Fruit fly (Drosophila melanogaster) whole organism, embryonic: ENCODE data around the gene alpha-Est7.

Experiments
- Abd-B ChIP-seq: fragments of 200-800 bp; sonication (Bioruptor generic); optimal IDR thresholded peaks from 2 replicates; lab custom pipeline; 2018; ENCODE audit warnings: missing biosample characterization, mild to moderate bottlenecking, missing genetic modification characterization, moderate library complexity
- Atf3 ChIP-seq: fragments of 200-800 bp; sonication (Bioruptor generic); optimal IDR thresholded peaks from 3 replicates; lab custom pipeline; 2016; ENCODE audit warnings: missing biosample characterization, missing genetic modification characterization
- CG11085 ChIP-seq: fragments of 200-800 bp; sonication (Bioruptor generic); IDR thresholded peaks from 2 replicates; pipeline ENCODE4 v1.3.6; 2022; ENCODE audit warnings: missing biosample characterization, missing genetic modification characterization
- CG13287 ChIP-seq: fragments of 200-800 bp; sonication (Bioruptor generic); IDR thresholded peaks from 2 replicates; pipeline ENCODE4 v1.3.6; 2022; ENCODE audit warnings: missing biosample characterization, missing genetic modification characterization; ENCODE audit not compliant: partially characterized antibody
- CG15073 ChIP-seq: fragments of 200-800 bp; sonication (Bioruptor generic); optimal IDR thresholded peaks from 2 replicates; lab custom pipeline; 2016; ENCODE audit warnings: missing biosample characterization, missing genetic modification characterization
- CG1603 ChIP-seq: fragments of 200-800 bp; sonication (Bioruptor generic); optimal IDR thresholded peaks from 2 replicates; lab custom pipeline; 2019; ENCODE audit warnings: missing biosample characterization, mild to moderate bottlenecking, missing genetic modification characterization, moderate library complexity
- CG17361 ChIP-seq: fragments of 200-800 bp; sonication (Bioruptor generic); IDR thresholded peaks from 3 replicates; pipeline ENCODE4 v1.3.6; 2022; ENCODE audit warnings: missing biosample characterization, missing genetic modification characterization
- CG17385 ChIP-seq: fragments of 200-800 bp; sonication (Bioruptor generic); optimal IDR thresholded peaks from 3 replicates; lab custom pipeline; 2018; ENCODE audit warnings: missing biosample characterization, mild to moderate bottlenecking, missing genetic modification characterization
- CG1792 ChIP-seq: fragments of 200-800 bp; sonication (Bioruptor generic); optimal IDR thresholded peaks from 2 replicates; lab custom pipeline; 2016; ENCODE audit warnings: missing biosample characterization, missing genetic modification characterization
- CG18476 ChIP-seq: fragments of 200-800 bp; sonication (Bioruptor generic); optimal IDR thresholded peaks from 2 replicates; lab custom pipeline; 2016; ENCODE audit warnings: missing biosample characterization, mild to moderate bottlenecking, missing genetic modification characterization
- CG3281 ChIP-seq: fragments of 200-800 bp; sonication (Bioruptor generic); optimal IDR thresholded peaks from 3 replicates; lab custom pipeline; 2017; ENCODE audit warnings: missing biosample characterization, mild to moderate bottlenecking, missing genetic modification characterization
- CG3407 ChIP-seq: fragments of 200-800 bp; sonication (Bioruptor generic); optimal IDR thresholded peaks from 2 replicates; lab custom pipeline; 2018; ENCODE audit warnings: missing biosample characterization, mild to moderate bottlenecking, missing genetic modification characterization
- CG34224 ChIP-seq: fragments of 200-800 bp; sonication (Bioruptor generic); IDR thresholded peaks from 3 replicates; pipeline ENCODE4 v1.3.6; 2022; ENCODE audit warnings: missing biosample characterization, missing genetic modification characterization; ENCODE audit not compliant: partially characterized antibody
- CG3995 ChIP-seq: fragments of 200-800 bp; sonication (Bioruptor generic); optimal IDR thresholded peaks from 3 replicates; lab custom pipeline; 2016; ENCODE audit warnings: missing biosample characterization, missing genetic modification characterization
- CG6813 ChIP-seq: fragments of 200-800 bp; sonication (Bioruptor generic); optimal IDR thresholded peaks from 2 replicates; lab custom pipeline; 2017; ENCODE audit warnings: missing biosample characterization, missing genetic modification characterization, mild to moderate bottlenecking, moderate library complexity, missing genetic modification reagents
- CG7786 ChIP-seq: fragments of 200-800 bp; sonication (Bioruptor generic); optimal IDR thresholded peaks from 2 replicates; lab custom pipeline; 2016; ENCODE audit warnings: missing biosample characterization, missing genetic modification characterization
- CG9817 ChIP-seq: fragments of 200-800 bp; sonication (Bioruptor generic); optimal IDR thresholded peaks from 2 replicates; lab custom pipeline; 2018; ENCODE audit warnings: missing biosample characterization, mild to moderate bottlenecking, missing genetic modification characterization, moderate library complexity
- Deaf1 ChIP-seq: fragments of 200-800 bp; optimal IDR thresholded peaks from 3 replicates; lab custom pipeline; 2019; ENCODE audit warnings: missing biosample characterization, mild to moderate bottlenecking, missing genetic modification characterization, moderate library complexity
- Dip2 ChIP-seq: fragments of 200-800 bp; sonication (Bioruptor generic); IDR thresholded peaks from 2 replicates; pipeline ENCODE4 v1.3.6; 2022; ENCODE audit warnings: missing biosample characterization, missing genetic modification characterization
- Elba2 ChIP-seq: fragments of 200-800 bp; sonication (Bioruptor generic); optimal IDR thresholded peaks from 3 replicates; lab custom pipeline; 2016; ENCODE audit warnings: missing biosample characterization, missing genetic modification characterization
- Gug ChIP-seq: fragments of 200-800 bp; sonication (Bioruptor generic); IDR thresholded peaks from 4 replicates; pipeline ENCODE4 v1.3.6; 2022; ENCODE audit warnings: missing biosample characterization, missing genetic modification characterization
- Jarid2 ChIP-seq: fragments of 200-800 bp; sonication (Bioruptor generic); optimal IDR thresholded peaks from 3 replicates; lab custom pipeline; 2017; ENCODE audit warnings: mild to moderate bottlenecking, missing biosample characterization, missing genetic modification reagents, missing genetic modification characterization
- Lhr ChIP-seq: fragments of 200-800 bp; sonication (Bioruptor generic); optimal IDR thresholded peaks from 3 replicates; lab custom pipeline; 2017; ENCODE audit warnings: mild to moderate bottlenecking, missing biosample characterization, missing genetic modification reagents, missing genetic modification characterization
- Med ChIP-seq: fragments of 200-800 bp; sonication (Bioruptor generic); peaks from one replicate; lab custom pipeline; 2016; ENCODE audit warnings: missing biosample characterization, missing genetic modification characterization, mild to moderate bottlenecking, inconsistent platforms, moderate library complexity
- Meics ChIP-seq: fragments of 200-800 bp; sonication (Bioruptor generic); optimal IDR thresholded peaks from 2 replicates; lab custom pipeline; 2017; ENCODE audit warnings: missing biosample characterization, mild to moderate bottlenecking, missing genetic modification characterization
- Mes4 ChIP-seq: fragments of 200-800 bp; sonication (Bioruptor generic); optimal IDR thresholded peaks from 2 replicates; lab custom pipeline; 2016; ENCODE audit warnings: missing biosample characterization, missing genetic modification characterization
- NC2β ChIP-seq: fragments of 200-800 bp; sonication (Bioruptor generic); optimal IDR thresholded peaks from 2 replicates; lab custom pipeline; 2016; ENCODE audit warnings: missing biosample characterization, missing genetic modification characterization
- NK7.1 ChIP-seq: fragments of 200-800 bp; sonication (Bioruptor generic); optimal IDR thresholded peaks from 3 replicates; lab custom pipeline; 2016; ENCODE audit warnings: missing biosample characterization, missing genetic modification characterization
- Stat92E ChIP-seq, 3 experiments: fragments of >200 bp in 2 of 3; fragments of 200-800 bp in 1 of 3; sonication (Bioruptor generic) in 1 of 3; optimal IDR thresholded peaks; 2 replicates each; lab custom pipeline; 2017 to 2019; ENCODE audit warnings: missing biosample characterization in 3 of 3, missing genetic modification characterization in 3 of 3, mild to moderate bottlenecking in 1 of 3, moderate library complexity in 1 of 3
- Trl ChIP-seq, 3 experiments: fragments of >200 bp in 2 of 3; fragments of 200-800 bp in 1 of 3; sonication (Bioruptor generic) in 1 of 3; optimal IDR thresholded peaks; 2 replicates in 1 of 3; 3 replicates in 2 of 3; lab custom pipeline; 2016 to 2017; ENCODE audit warnings: missing biosample characterization in 1 of 3, missing genetic modification characterization in 1 of 3
- bbx ChIP-seq: fragments of 200-800 bp; sonication (Bioruptor generic); IDR thresholded peaks from 2 replicates; pipeline ENCODE4 v1.3.6; 2022; ENCODE audit warnings: missing biosample characterization, missing genetic modification characterization; ENCODE audit not compliant: partially characterized antibody
- btn ChIP-seq: fragments of 200-800 bp; sonication (Bioruptor generic); optimal IDR thresholded peaks from 2 replicates; lab custom pipeline; 2016; ENCODE audit warnings: missing biosample characterization, missing genetic modification characterization
- chinmo ChIP-seq: fragments of 200-800 bp; sonication (Bioruptor generic); IDR thresholded peaks from 4 replicates; pipeline ENCODE4 v1.3.6; 2022; ENCODE audit warnings: missing biosample characterization, missing genetic modification characterization; ENCODE audit not compliant: partially characterized antibody
- crp ChIP-seq, 2 experiments: fragments of 200-800 bp; sonication (Bioruptor generic); optimal IDR thresholded peaks; 2 replicates in 1 of 2; 3 replicates in 1 of 2; lab custom pipeline; 2017; ENCODE audit warnings: missing biosample characterization in 2 of 2, missing genetic modification characterization in 2 of 2, mild to moderate bottlenecking in 1 of 2, moderate library complexity in 1 of 2
- eyg ChIP-seq: fragments of 200-800 bp; sonication (Bioruptor generic); optimal IDR thresholded peaks from 3 replicates; lab custom pipeline; 2016; ENCODE audit warnings: missing biosample characterization, missing genetic modification characterization
- grau ChIP-seq: fragments of 200-800 bp; optimal IDR thresholded peaks from 3 replicates; lab custom pipeline; 2019; ENCODE audit warnings: missing biosample characterization, mild to moderate bottlenecking, missing genetic modification characterization, moderate library complexity
- jigr1 ChIP-seq: fragments of 200-800 bp; sonication (Bioruptor generic); IDR thresholded peaks from 3 replicates; pipeline ENCODE4 v1.3.6; 2022; ENCODE audit warnings: missing biosample characterization, missing genetic modification characterization
- lbe ChIP-seq: fragments of 200-800 bp; sonication (Bioruptor generic); optimal IDR thresholded peaks from 2 replicates; lab custom pipeline; 2016; ENCODE audit warnings: missing biosample characterization, mild to moderate bottlenecking, missing genetic modification characterization
- maf-S ChIP-seq: fragments of 200-800 bp; sonication (Bioruptor generic); optimal IDR thresholded peaks from 2 replicates; lab custom pipeline; 2016; ENCODE audit warnings: missing biosample characterization, missing genetic modification characterization
- p53 ChIP-seq: fragments of 200-800 bp; sonication (Bioruptor generic); optimal IDR thresholded peaks from 2 replicates; lab custom pipeline; 2016; ENCODE audit warnings: missing biosample characterization, missing genetic modification characterization
- pfk ChIP-seq: fragments of 200-800 bp; sonication (Bioruptor generic); optimal IDR thresholded peaks from 2 replicates; lab custom pipeline; 2018; ENCODE audit warnings: missing biosample characterization, mild to moderate bottlenecking, missing genetic modification characterization, moderate library complexity
- schlank ChIP-seq: fragments of 200-800 bp; sonication (Bioruptor generic); optimal IDR thresholded peaks from 2 replicates; lab custom pipeline; 2018; ENCODE audit warnings: missing biosample characterization, mild to moderate bottlenecking, missing genetic modification characterization
- sd ChIP-seq: fragments of 200-800 bp; sonication (Bioruptor generic); optimal IDR thresholded peaks from 3 replicates; lab custom pipeline; 2018; ENCODE audit warnings: missing biosample characterization, mild to moderate bottlenecking, missing genetic modification characterization, moderate library complexity
- slp2 ChIP-seq: fragments of 200-800 bp; sonication (Bioruptor generic); optimal IDR thresholded peaks from 2 replicates; lab custom pipeline; 2016; ENCODE audit warnings: missing biosample characterization, missing genetic modification characterization

alpha-Est7 gene

DNA sequence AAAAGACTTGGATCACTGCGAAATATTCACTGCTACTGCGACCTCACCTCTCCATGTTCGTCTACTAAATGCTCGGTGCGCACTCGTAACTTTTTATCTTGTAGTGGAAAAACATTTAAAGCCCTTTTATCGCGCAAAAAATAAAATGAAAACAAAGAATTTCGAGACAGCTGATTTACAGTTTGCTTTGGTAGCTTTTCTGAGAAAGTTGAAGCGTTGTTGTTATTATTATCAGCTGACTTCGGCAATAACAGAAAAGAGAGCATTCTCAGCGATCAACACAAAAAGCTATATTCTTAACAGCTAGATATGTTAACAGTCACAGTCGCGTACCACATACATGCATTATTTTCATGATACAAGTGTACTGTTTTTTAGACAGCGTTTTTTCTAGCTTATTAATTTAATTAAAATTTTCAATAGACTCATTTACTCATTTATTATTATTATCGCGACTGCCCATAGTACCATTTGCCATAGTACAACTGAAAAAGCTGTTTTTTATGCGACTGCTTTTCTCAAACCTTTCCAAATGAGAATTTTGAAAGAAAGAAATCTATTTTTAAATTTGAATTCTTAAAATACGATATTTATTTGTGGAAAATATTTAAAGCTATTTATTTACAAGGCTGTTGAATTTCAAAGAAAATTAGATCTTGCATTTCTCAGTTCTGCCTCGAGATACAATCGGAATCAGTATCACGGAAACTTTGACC is 17.8 kb upstream of the alpha-Est7 start, which contains the start of the genes alpha-Est3 and alpha-Est2:
Gene alpha-Est3, minus strand, starts transcription at position 487 of the 716 bp plus-strand sequence.
Gene alpha-Est2, plus strand, starts transcription at position 666 of the 716 bp plus-strand sequence.
- TF ChIP-seq eyg (GFP tag; lab: Kevin White, UChicago) (no peak), CG15073 (GFP tag; lab: Kevin White, UChicago) (peak; percentile 90), Elba2 (no peak), CG3281 (GFP tag; lab: Kevin White, UChicago) (no peak), crp (GFP tag; optimal IDR thresholded peaks at IDR 0.05; lab: Kevin White, UChicago) (peak in 1 of 2 experiments; percentile 75), CG3995 (peak; percentile 50), CG13287 (GFP tag; lab: Robert Waterston, UW) (peak; percentile 24; the same call in 1 of the 2 replicates), CG9817 (tag; lab: Kevin White, UChicago) (no peak), Abd-B (GFP tag; lab: Kevin White, UChicago) (no peak), CG1792 (GFP tag; lab: Kevin White, UChicago) (no peak), btn (no peak), Stat92E (GFP tag; optimal IDR thresholded peaks at IDR 0.05; lab: Kevin White, UChicago) (no peak), NK7.1 (GFP tag; lab: Kevin White, UChicago) (no peak), CG7786 (no peak), Meics (GFP tag; lab: Kevin White, UChicago) (no peak), Deaf1 (peak; percentile 36), schlank (tag; lab: Kevin White, UChicago) (no peak), CG3407 (GFP tag; lab: Kevin White, UChicago) (no peak), CG18476 (GFP tag; lab: Kevin White, UChicago) (no peak), CG11085 (GFP tag; lab: Robert Waterston, UW) (no peak), Atf3 (GFP tag; lab: Kevin White, UChicago) (no peak), chinmo (GFP tag; lab: Robert Waterston, UW) (no peak), jigr1 (GFP tag; lab: Robert Waterston, UW) (no peak), CG6813 (GFP tag; lab: Kevin White, UChicago) (no peak), Mes4 (GFP tag; lab: Kevin White, UChicago) (no peak), CG17361 (GFP tag; lab: Robert Waterston, UW) (no peak), grau (tag; lab: Kevin White, UChicago) (no peak), slp2 (GFP tag; lab: Kevin White, UChicago) (no peak), CG17385 (GFP tag; lab: Kevin White, UChicago) (no peak), CG34224 (GFP tag; lab: Robert Waterston, UW) (peak; percentile 15; the same call in 1 of the 3 replicates), lbe (peak; percentile 22), maf-S (GFP tag; lab: Kevin White, UChicago) (no peak), Jarid2 (GFP tag; lab: Kevin White, UChicago) (no peak), p53 (GFP tag; lab: Kevin White, UChicago) (no peak), Dip2 (GFP tag; lab: Robert Waterston, UW) (no peak), bbx (no peak), Trl (optimal IDR thresholded peaks at IDR 0.05; lab: Kevin White, UChicago) (peak in 1 of 2 experiments; percentile 38), Trl (GFP tag; optimal IDR thresholded peaks at IDR 0.05; lab: Kevin White, UChicago) (no peak), Lhr (GFP tag; lab: Kevin White, UChicago) (no peak), Gug (GFP tag; lab: Robert Waterston, UW) (no peak), sd (tag; lab: Kevin White, UChicago) (peak; percentile 36), Med (GFP tag; lab: Kevin White, UChicago) (peak; percentile 21), pfk (GFP tag; lab: Kevin White, UChicago) (no peak), CG1603 (tag; lab: Kevin White, UChicago) (no peak), NC2β (GFP tag; lab: Kevin White, UChicago) (no peak)
